Fruit fly (Drosophila melanogaster) Kc167 (cell line): Measurements from ENCODE around the gene mfrn.

Source experiments
- Myc ChIP-seq: fragments of >200 bp; optimal IDR thresholded peaks from 2 replicates; lab custom pipeline; 2017; ENCODE audit warnings: missing external identifiers
- Sin3A ChIP-seq: fragments of >200 bp; optimal IDR thresholded peaks from 2 replicates; lab custom pipeline; 2018; ENCODE audit warnings: missing external identifiers
- h ChIP-seq: fragments of >200 bp; optimal IDR thresholded peaks from 3 replicates; lab custom pipeline; 2018; ENCODE audit warnings: missing external identifiers
- insv ChIP-seq: fragments of >200 bp; optimal IDR thresholded peaks from 3 replicates; lab custom pipeline; 2018; ENCODE audit warnings: missing external identifiers
- psq ChIP-seq: fragments of >200 bp; optimal IDR thresholded peaks from 2 replicates; lab custom pipeline; 2017; ENCODE audit warnings: missing external identifiers
- ttk ChIP-seq: sonication (Bioruptor generic); optimal IDR thresholded peaks from 2 replicates; lab custom pipeline; 2017; ENCODE audit warnings: missing external identifiers

mfrn gene

DNA sequence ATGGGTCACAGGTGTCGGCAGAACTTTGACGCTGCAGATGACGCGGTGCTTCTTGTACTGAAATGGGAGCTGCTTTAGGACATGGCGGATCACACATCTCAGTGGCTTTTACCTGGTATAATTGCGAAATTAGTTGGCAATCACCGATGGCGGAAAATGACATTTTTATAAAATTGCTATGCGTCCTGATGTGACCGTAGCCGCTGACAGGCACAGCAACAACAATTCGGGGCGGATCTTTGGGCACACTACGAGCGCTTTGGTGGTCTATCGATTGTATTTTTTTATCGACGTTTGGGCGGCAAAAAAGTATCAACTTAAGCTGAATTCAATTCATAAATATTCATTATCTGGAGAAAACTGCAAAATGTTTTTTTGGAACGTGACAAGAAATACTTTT is 6.1 kb upstream of the mfrn start, which contains the start of gene CG4951:
Gene CG4951 (minus strand): TSS at position 223 of the 400 bp plus-strand sequence.
- no peak for TF ChIP-seq insv (lab: Kevin White, UChicago)
- TF ChIP-seq Sin3A (lab: Kevin White, UChicago) = no peak

- TF ChIP-seq ttk (lab: Kevin White, UChicago) (no peak), Myc (lab: Kevin White, UChicago) (no peak), Sin3A (lab: Kevin White, UChicago) (no peak)
These were observed 643 bp upstream of the mfrn start, which contains the start of gene Gp93 for dm6 chr3R:27948421-27948906. Gp93 (plus strand) TSS chr3R:27948711.

DNA sequence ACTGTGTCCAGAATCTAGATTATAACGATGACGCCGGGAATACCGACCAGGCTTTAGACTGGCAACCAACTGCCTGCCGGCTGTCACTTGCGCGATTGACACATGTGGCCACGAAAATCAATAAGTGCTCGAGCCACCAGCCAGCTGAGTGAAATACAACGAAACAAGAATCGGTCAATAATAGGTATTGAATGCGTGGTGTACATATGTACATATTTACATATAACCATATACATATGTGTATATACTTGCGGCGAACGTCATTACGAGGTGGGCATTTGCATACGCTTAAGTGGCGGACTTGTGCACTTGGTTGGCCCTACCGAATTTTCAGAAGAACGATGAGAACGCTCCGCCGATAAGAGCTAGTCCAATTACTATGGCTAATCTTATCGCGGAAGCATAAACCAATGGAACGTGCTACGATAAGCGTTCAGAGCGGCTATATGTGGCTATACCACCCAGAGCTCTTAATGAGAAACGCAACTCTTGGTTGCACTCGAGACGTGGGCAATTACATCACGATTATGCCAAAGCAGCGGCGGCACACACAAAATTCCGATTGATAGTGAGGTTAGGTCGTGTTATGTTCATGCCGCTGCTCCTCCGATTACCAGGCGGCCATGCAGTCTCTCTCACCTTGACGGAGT is 1.1 kb downstream of the mfrn start:
- TF ChIP-seq h (lab: Kevin White, UChicago) (no peak), Myc (lab: Kevin White, UChicago) (no peak), ttk (lab: Kevin White, UChicago) (no peak), psq (lab: Kevin White, UChicago) (no peak), insv (lab: Kevin White, UChicago) (no peak), Sin3A (lab: Kevin White, UChicago) (no peak)

- TF ChIP-seq Sin3A (lab: Kevin White, UChicago) (no peak), insv (lab: Kevin White, UChicago) (no peak), h (lab: Kevin White, UChicago) (no peak), Myc (lab: Kevin White, UChicago) (no peak), ttk (lab: Kevin White, UChicago) (no peak), psq (lab: Kevin White, UChicago) (no peak)
These were observed 2.4 kb downstream of the mfrn start for dm6 chr3R:27945398-27945797.

DNA sequence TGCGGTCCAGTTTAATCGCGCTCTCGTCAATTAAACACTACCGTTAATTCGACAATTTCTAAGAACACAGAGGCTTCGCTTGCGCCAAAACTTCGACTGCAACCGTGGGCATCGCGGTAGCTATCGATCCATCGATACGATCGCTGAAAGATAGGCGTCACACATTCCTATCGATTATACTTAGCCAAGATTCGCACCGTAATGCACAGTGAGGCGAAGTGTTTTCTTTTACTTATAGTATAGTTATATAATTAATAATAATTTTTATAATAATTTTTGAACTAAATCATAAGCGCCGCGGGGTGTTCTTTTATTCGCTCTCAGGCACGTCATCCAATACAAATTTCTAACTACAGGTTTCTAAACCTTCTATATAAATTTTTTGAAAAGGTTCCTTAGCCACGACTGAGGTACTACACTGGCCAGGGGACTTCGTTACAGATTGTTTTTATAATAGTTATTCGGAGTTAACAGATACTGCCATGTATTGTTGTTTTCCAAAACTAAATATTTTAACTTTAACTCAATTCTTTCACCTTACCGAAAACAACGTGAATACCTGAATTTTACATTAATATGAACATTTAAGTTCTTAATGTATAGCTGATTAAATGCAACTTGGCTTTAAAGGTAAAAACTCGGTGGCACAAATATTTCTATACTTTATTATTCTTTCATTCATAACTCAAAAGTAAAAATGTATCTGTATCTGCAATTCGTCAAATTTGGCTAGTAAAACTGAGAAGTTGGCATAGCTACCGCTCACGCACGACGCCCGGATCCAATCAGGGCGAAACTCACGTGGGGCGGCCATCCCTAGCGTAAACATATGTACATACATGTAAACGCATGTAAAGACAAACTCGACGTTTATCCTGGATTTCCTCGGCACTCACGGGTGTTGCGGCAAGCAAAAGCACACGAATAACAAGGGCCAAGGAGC is 9.8 kb downstream of the mfrn start, which contains the start of the genes NSD and BOD1:
Gene NSD (minus strand): TSS at position 102 of the 943 bp plus-strand sequence.
Gene BOD1 (plus strand): TSS at position 494 of the 943 bp plus-strand sequence.
- TF ChIP-seq ttk (lab: Kevin White, UChicago) (no peak), Myc (lab: Kevin White, UChicago) (no peak), psq (lab: Kevin White, UChicago) (no peak), h (lab: Kevin White, UChicago) (no peak), Sin3A (lab: Kevin White, UChicago) (no peak), insv (lab: Kevin White, UChicago) (no peak)

- TF ChIP-seq Sin3A (lab: Kevin White, UChicago) (no peak), insv (lab: Kevin White, UChicago) (no peak)
These were observed 16.4 kb downstream of the mfrn start for dm6 chr3R:27931461-27931860.

DNA sequence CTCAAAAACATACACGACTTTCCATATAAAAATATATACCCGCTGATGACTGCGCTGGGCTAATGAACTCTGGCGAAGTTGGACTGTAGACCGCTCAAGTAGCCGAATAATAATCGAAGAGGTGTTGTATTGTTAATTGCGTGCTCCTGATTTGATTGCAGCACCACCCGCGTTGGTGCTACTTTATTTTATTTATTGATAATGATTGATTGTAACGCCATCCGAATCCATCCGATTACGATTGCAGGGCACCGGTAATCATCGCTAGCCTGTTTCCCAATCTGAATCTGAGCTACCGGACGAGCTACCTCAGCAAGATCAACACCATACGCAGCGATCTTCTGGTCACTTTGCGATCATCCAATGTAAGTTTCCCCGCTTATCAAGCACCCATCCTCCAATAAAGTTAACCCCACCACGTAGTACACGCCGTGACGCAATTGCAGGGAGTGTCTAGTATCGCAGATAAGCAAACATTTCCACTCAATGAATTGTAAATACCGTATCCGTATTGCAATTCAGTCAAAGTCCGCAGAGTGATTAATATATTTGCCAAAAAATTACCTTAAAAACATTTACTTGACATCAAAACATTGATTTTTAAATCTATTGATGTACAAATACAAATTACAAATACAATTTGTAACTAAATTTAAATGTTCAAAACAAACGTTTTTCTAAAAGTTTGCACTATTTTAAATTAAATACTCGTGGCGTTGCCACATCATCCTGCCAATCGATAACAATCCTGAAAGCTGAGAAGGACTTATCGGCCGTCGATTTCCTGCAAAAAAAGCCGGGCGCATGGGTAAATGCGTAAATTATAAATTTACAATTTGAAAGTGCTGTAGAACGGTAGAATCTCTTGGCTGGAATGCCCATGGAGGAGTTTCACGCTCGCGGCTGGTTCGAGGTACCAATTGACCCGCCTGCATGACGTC is 18.6 kb downstream of the mfrn start:
- TF ChIP-seq ttk (lab: Kevin White, UChicago) (no peak), insv (lab: Kevin White, UChicago) (no peak), h (lab: Kevin White, UChicago) (no peak), Sin3A (lab: Kevin White, UChicago) (no peak), psq (lab: Kevin White, UChicago) (no peak), Myc (lab: Kevin White, UChicago) (no peak)

dm6 chr3R:27928140-27928539 is 19.7 kb downstream of the mfrn start, which contains the start of gene nenya:
nenya (minus strand) TSS chr3R:27928174.
- TF ChIP-seq Sin3A (lab: Kevin White, UChicago) (no peak), ttk (lab: Kevin White, UChicago) (no peak), psq (lab: Kevin White, UChicago) (no peak), insv (lab: Kevin White, UChicago) (no peak), h (lab: Kevin White, UChicago) (no peak)

- no peak for TF ChIP-seq psq (lab: Kevin White, UChicago)
- no peak for TF ChIP-seq Sin3A (lab: Kevin White, UChicago)
- TF ChIP-seq h (lab: Kevin White, UChicago) = no peak
- no peak for TF ChIP-seq ttk (lab: Kevin White, UChicago)
- TF ChIP-seq Myc (lab: Kevin White, UChicago) = no peak
- TF ChIP-seq insv (lab: Kevin White, UChicago) = no peak
These were observed 21.0 kb downstream of the mfrn start for dm6 chr3R:27926738-27927215.

- TF ChIP-seq ttk (lab: Kevin White, UChicago) (no peak), psq (lab: Kevin White, UChicago) (no peak)
These were observed 21.8 kb downstream of the mfrn start for dm6 chr3R:27925971-27926533.
